Worm (Caenorhabditis elegans) whole organism, late embryonic: ENCODE results near the gene srd-30.

Experiments
- F13H6.1 ChIP-seq: sonication (generic microtip); optimal IDR thresholded peaks from 2 replicates; lab custom pipeline; 2016; ENCODE audit warnings: missing genetic modification characterization, missing compliant biosample characterization
- K09A11.1 ChIP-seq: sonication (generic microtip); optimal IDR thresholded peaks from 2 replicates; lab custom pipeline; 2017; ENCODE audit warnings: antibody characterized with exemption, mild to moderate bottlenecking, missing genetic modification characterization, missing compliant biosample characterization; ENCODE audit not compliant: insufficient read depth
- ahr-1 ChIP-seq: sonication (generic microtip); optimal IDR thresholded peaks from 2 replicates; lab custom pipeline; 2016; ENCODE audit warnings: missing genetic modification characterization, missing compliant biosample characterization
- ceh-18 ChIP-seq: sonication (generic microtip); optimal IDR thresholded peaks from 2 replicates; lab custom pipeline; 2016; ENCODE audit warnings: missing genetic modification characterization, missing compliant biosample characterization
- ceh-19 ChIP-seq: fragments of 200-800 bp; sonication (Bioruptor generic); optimal IDR thresholded peaks from 2 replicates; lab custom pipeline; 2018; ENCODE audit warnings: mild to moderate bottlenecking, missing genetic modification characterization, missing compliant biosample characterization
- ceh-2 ChIP-seq: sonication (generic microtip); optimal IDR thresholded peaks from 2 replicates; lab custom pipeline; 2016; ENCODE audit warnings: missing genotype, missing genetic modification characterization, missing compliant biosample characterization
- ceh-30 ChIP-seq: fragments of 150-350 bp; optimal IDR thresholded peaks from 2 replicates; lab custom pipeline; 2014; ENCODE audit warnings: missing biosample characterization, missing genetic modification characterization
- ceh-48 ChIP-seq: sonication (generic microtip); optimal IDR thresholded peaks from 2 replicates; lab custom pipeline; 2016; ENCODE audit warnings: missing genetic modification characterization, inconsistent platforms, missing compliant biosample characterization
- ceh-6 ChIP-seq: fragments of 200-800 bp; sonication (Bioruptor generic); optimal IDR thresholded peaks from 2 replicates; lab custom pipeline; 2018; ENCODE audit warnings: mild to moderate bottlenecking, missing genetic modification characterization, missing compliant biosample characterization
- che-1 ChIP-seq: sonication (generic microtip); optimal IDR thresholded peaks from 2 replicates; lab custom pipeline; 2016; ENCODE audit warnings: mild to moderate bottlenecking, missing genetic modification characterization, missing compliant biosample characterization
- elt-2 ChIP-seq: sonication (generic microtip); optimal IDR thresholded peaks from 2 replicates; lab custom pipeline; 2016; ENCODE audit warnings: missing genetic modification reagents, missing genetic modification characterization, missing compliant biosample characterization
- ets-4 ChIP-seq: sonication (generic microtip); optimal IDR thresholded peaks from 2 replicates; lab custom pipeline; 2016; ENCODE audit warnings: missing genetic modification characterization, missing compliant biosample characterization
- eyg-1 ChIP-seq: sonication (generic microtip); optimal IDR thresholded peaks from 2 replicates; lab custom pipeline; 2016; ENCODE audit warnings: missing genotype, missing genetic modification characterization, missing compliant biosample characterization
- fkh-6 ChIP-seq: sonication (generic microtip); optimal IDR thresholded peaks from 2 replicates; lab custom pipeline; 2016; ENCODE audit warnings: missing genetic modification characterization, missing compliant biosample characterization
- hlh-13 ChIP-seq: fragments of 200-800 bp; sonication (Bioruptor generic); optimal IDR thresholded peaks from 2 replicates; lab custom pipeline; 2018; ENCODE audit warnings: mild to moderate bottlenecking, missing genetic modification characterization, missing compliant biosample characterization
- hlh-15 ChIP-seq: sonication (generic microtip); optimal IDR thresholded peaks from 2 replicates; lab custom pipeline; 2016; ENCODE audit warnings: missing genetic modification characterization, missing compliant biosample characterization
- hlh-6 ChIP-seq: sonication (generic microtip); optimal IDR thresholded peaks from 2 replicates; lab custom pipeline; 2016; ENCODE audit warnings: missing genotype, missing genetic modification characterization, missing compliant biosample characterization
- hlh-8 ChIP-seq: sonication (generic microtip); optimal IDR thresholded peaks from 2 replicates; lab custom pipeline; 2016; ENCODE audit warnings: missing genotype, missing genetic modification characterization, missing compliant biosample characterization
- lin-11 ChIP-seq: fragments of 200-800 bp; sonication (Bioruptor generic); optimal IDR thresholded peaks from 2 replicates; lab custom pipeline; 2018; ENCODE audit warnings: mild to moderate bottlenecking, missing genetic modification characterization, missing compliant biosample characterization
- nhr-11 ChIP-seq: fragments of 150-350 bp; optimal IDR thresholded peaks from 2 replicates; lab custom pipeline; 2014; ENCODE audit warnings: missing biosample characterization, missing genetic modification characterization
- nhr-232 ChIP-seq: sonication (generic microtip); optimal IDR thresholded peaks from 2 replicates; lab custom pipeline; 2016; ENCODE audit warnings: missing genetic modification characterization, missing compliant biosample characterization
- npax-4 ChIP-seq: sonication (generic microtip); optimal IDR thresholded peaks from 2 replicates; lab custom pipeline; 2016; ENCODE audit warnings: missing genetic modification characterization, missing compliant biosample characterization
- odd-2 ChIP-seq: sonication (generic microtip); optimal IDR thresholded peaks from 2 replicates; lab custom pipeline; 2017; ENCODE audit warnings: antibody characterized with exemption, mild to moderate bottlenecking, missing genetic modification characterization, missing compliant biosample characterization
- pax-1 ChIP-seq: fragments of 150-350 bp; optimal IDR thresholded peaks from 2 replicates; lab custom pipeline; 2014; ENCODE audit warnings: missing biosample characterization, missing genetic modification characterization
- pha-2 ChIP-seq: sonication (generic microtip); optimal IDR thresholded peaks from 2 replicates; lab custom pipeline; 2017; ENCODE audit warnings: mild to moderate bottlenecking, missing genetic modification characterization, missing compliant biosample characterization
- ref-2 ChIP-seq: sonication (generic microtip); optimal IDR thresholded peaks from 2 replicates; lab custom pipeline; 2016; ENCODE audit warnings: missing genetic modification characterization, missing compliant biosample characterization
- rnt-1 ChIP-seq: sonication (generic microtip); optimal IDR thresholded peaks from 2 replicates; lab custom pipeline; 2016; ENCODE audit warnings: missing genetic modification characterization, missing compliant biosample characterization
- sox-4 ChIP-seq: sonication (generic microtip); optimal IDR thresholded peaks from 2 replicates; lab custom pipeline; 2017; ENCODE audit warnings: mild to moderate bottlenecking, missing genetic modification characterization, inconsistent platforms, missing compliant biosample characterization
- tbx-7 ChIP-seq: sonication (generic microtip); optimal IDR thresholded peaks from 2 replicates; lab custom pipeline; 2016; ENCODE audit warnings: missing genotype, missing genetic modification characterization, missing compliant biosample characterization
- unc-86 ChIP-seq: sonication (generic microtip); optimal IDR thresholded peaks from 2 replicates; lab custom pipeline; 2016; ENCODE audit warnings: missing genetic modification characterization, missing compliant biosample characterization
- zip-5 ChIP-seq: sonication (generic microtip); optimal IDR thresholded peaks from 2 replicates; lab custom pipeline; 2016; ENCODE audit warnings: missing genetic modification characterization, missing compliant biosample characterization
- ztf-16 ChIP-seq: sonication (generic microtip); optimal IDR thresholded peaks from 2 replicates; lab custom pipeline; 2017; ENCODE audit warnings: missing genetic modification characterization, missing compliant biosample characterization

srd-30 gene

DNA sequence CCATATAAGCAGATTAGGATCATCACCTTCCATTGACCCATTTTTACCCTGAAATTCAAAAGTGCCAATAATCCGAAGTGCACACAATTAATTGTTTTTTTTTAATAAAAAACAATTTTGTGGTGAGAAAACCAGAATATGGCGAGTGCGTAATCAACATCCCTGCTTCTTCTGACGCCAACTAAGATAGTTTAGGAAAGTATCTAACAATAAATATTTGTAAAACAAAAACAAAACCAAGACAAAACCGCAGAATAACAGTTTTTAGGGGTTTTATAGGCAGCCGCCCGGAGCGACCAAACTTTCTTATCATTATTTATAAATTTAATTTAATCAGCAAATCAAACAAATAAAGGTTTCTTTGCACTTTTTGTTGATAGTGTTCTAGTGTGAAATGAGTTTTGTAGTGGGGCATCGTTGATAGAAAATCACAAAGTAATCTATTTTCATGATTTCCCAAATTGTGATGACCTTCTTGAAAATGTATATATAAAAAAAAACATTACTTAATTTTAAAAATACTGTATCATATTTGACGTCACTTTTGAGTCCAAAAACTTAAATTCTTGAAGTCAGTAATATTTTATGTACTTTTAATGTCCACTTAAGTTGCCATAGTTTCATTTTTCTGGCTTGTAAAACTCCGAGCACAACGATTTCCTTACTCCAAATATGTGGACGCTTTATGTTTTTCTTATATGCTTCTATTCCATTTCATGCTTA is 19.7 kb upstream of the srd-30 start, which contains the start of the genes folt-3 and clec-214:
folt-3 (minus strand) TSS at position 51 of the 723 bp plus-strand sequence.
clec-214 (plus strand) TSS at position 673 of the 723 bp plus-strand sequence.
- TF ChIP-seq ceh-6 (GFP tag; lab: Kevin White, UChicago): no peak
- no peak for TF ChIP-seq nhr-11 (tag; lab: Kevin White, UChicago)
- TF ChIP-seq sox-4 (tag; lab: Kevin White, UChicago): no peak
- no peak for TF ChIP-seq pax-1 (tag; lab: Kevin White, UChicago)
- no peak for TF ChIP-seq hlh-6
- TF ChIP-seq ceh-30 (tag; lab: Kevin White, UChicago): no peak
- no peak for TF ChIP-seq ceh-48 (tag; lab: Kevin White, UChicago)
- TF ChIP-seq odd-2 (tag; lab: Kevin White, UChicago): no peak
- no peak for TF ChIP-seq K09A11.1 (tag; lab: Kevin White, UChicago)

DNA sequence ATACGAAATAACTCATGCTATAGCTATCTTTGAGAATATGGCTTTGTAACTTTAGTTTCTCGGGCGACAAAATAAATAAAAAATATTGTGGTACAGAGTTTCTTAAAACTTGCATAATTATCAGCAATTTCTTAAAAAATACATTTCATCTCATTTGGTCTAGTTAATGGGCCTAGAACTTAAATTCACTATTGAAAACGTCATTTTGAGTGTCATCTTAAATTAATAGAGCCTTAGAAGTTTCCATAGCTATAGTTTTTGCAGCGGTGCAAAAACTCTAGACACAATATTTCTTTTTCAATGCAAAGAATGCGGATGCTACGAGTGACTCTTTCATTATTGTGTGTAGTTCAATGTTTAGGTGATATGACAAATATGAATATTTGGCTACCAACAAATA is 17.6 kb upstream of the srd-30 start, which contains the start of gene clec-215:
clec-215 (plus strand) TSS at position 301 of the 400 bp plus-strand sequence.
- TF ChIP-seq ceh-2 (tag; lab: Kevin White, UChicago) (no peak), ceh-18 (tag; lab: Kevin White, UChicago) (no peak), unc-86 (no peak), ceh-19 (no peak), lin-11 (tag; lab: Kevin White, UChicago) (no peak), hlh-13 (GFP tag; lab: Kevin White, UChicago) (no peak), rnt-1 (no peak), hlh-8 (tag; lab: Kevin White, UChicago) (no peak), npax-4 (tag; lab: Kevin White, UChicago) (no peak), F13H6.1 (no peak), ceh-48 (tag; lab: Kevin White, UChicago) (no peak), K09A11.1 (tag; lab: Kevin White, UChicago) (no peak), ahr-1 (no peak), ztf-16 (tag; lab: Kevin White, UChicago) (no peak), tbx-7 (tag; lab: Kevin White, UChicago) (no peak), zip-5 (tag; lab: Kevin White, UChicago) (no peak), nhr-232 (tag; lab: Kevin White, UChicago) (no peak)

DNA sequence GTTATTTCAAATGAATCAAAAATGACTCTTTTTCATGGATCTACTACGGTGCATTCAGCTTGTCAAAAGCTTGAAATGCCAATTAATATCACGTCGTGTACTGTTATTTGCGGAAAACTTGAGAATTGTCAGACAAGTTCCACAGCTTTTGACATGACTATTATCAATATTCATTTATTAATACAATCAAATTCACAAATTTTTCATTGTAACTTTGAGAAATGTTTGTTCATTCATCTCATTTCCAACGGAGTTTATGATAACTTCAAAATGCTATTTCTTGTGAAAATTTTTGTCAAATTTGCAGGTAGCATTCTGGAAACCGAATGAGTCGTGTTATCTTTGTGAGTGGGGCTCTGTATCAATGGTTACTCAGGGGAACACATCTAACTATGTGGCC is 11.5 kb upstream of the srd-30 start, which contains the start of gene C50E3.15:
C50E3.15 (plus strand) TSS at position 301 of the 400 bp plus-strand sequence.
- TF ChIP-seq fkh-6 (tag; lab: Kevin White, UChicago) (no peak), eyg-1 (tag; lab: Kevin White, UChicago) (no peak)

DNA sequence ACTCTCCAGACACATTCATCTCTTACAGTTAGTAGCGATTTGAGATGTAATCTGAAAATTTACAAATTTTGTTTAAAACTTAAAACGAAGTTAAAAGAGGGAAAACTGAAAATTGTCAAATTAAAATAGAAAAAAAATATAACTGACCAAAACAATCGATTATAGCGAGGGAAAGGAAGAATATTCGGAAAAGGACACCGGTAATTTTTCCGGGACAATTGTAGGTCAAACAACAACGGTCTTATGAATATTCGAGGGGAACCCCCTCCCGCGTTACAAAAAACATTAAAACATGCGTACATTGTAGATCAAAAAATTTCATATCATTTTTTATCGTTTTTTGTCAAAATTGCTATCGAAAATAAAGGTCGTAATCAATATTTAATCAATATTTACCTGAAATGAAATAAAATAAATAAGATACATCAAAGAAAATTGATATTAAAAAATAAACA is 7.6 kb upstream of the srd-30 start, which contains the start of gene C50E3.12:
C50E3.12 (minus strand) TSS at position 51 of the 455 bp plus-strand sequence.
- no peak for TF ChIP-seq ref-2 (tag; lab: Kevin White, UChicago)
- no peak for TF ChIP-seq che-1 (tag; lab: Kevin White, UChicago)
- no peak for TF ChIP-seq hlh-6
- no peak for TF ChIP-seq hlh-15 (tag; lab: Kevin White, UChicago)
- no peak for TF ChIP-seq ceh-48 (tag; lab: Kevin White, UChicago)
- no peak for TF ChIP-seq tbx-7 (tag; lab: Kevin White, UChicago)
- TF ChIP-seq ets-4 (tag; lab: Kevin White, UChicago): no peak
- no peak for TF ChIP-seq nhr-232 (tag; lab: Kevin White, UChicago)
- TF ChIP-seq pha-2 (tag; lab: Kevin White, UChicago): no peak
- no peak for TF ChIP-seq fkh-6 (tag; lab: Kevin White, UChicago)
- TF ChIP-seq odd-2 (tag; lab: Kevin White, UChicago): no peak
- TF ChIP-seq elt-2 (tag; lab: Kevin White, UChicago): no peak
- no peak for TF ChIP-seq K09A11.1 (tag; lab: Kevin White, UChicago)
- no peak for TF ChIP-seq npax-4 (tag; lab: Kevin White, UChicago)
- no peak for TF ChIP-seq hlh-8 (tag; lab: Kevin White, UChicago)
